Worm (Caenorhabditis elegans): ENCODE data around the gene str-217.

The str-217 gene

ce11 chrV:16974919-16975318 lies 25.2 kb downstream of the str-217 start, which contains the start of gene srx-54:
Gene srx-54 (plus strand): TSS chrV:16975219.
- TF ChIP-seq hmbx-1 (tag; optimal IDR thresholded peaks at IDR 0.05) (no peak), F13C5.2 (tag; optimal IDR thresholded peaks at IDR 0.05) (no peak), sea-1 (GFP tag; conservative IDR thresholded peaks at IDR 0.05) (no peak), flt-1 (GFP tag; IDR thresholded peaks at IDR 0.05) (no peak), tbx-11 (GFP tag; IDR thresholded peaks at IDR 0.05) (no peak), ceh-13 (GFP tag; optimal IDR thresholded peaks at IDR 0.05) (no peak), hmg-4 (GFP tag; optimal IDR thresholded peaks at IDR 0.05) (no peak), aly-1 (tag; optimal IDR thresholded peaks at IDR 0.05) (no peak), ceh-36 (tag; optimal IDR thresholded peaks at IDR 0.05) (no peak), ama-1 (optimal IDR thresholded peaks at IDR 0.05) (no peak)

ce11 chrV:16973338-16973737 lies 26.8 kb downstream of the str-217 start:
- TF ChIP-seq aly-1 (tag; optimal IDR thresholded peaks at IDR 0.05): no peak
- no peak for TF ChIP-seq ceh-13 (GFP tag; optimal IDR thresholded peaks at IDR 0.05)
- TF ChIP-seq ama-1 (optimal IDR thresholded peaks at IDR 0.05): no peak
- TF ChIP-seq ceh-36 (tag; optimal IDR thresholded peaks at IDR 0.05): no peak
- TF ChIP-seq tra-4 (tag; optimal IDR thresholded peaks at IDR 0.05): no peak
- no peak for TF ChIP-seq F13C5.2 (tag; optimal IDR thresholded peaks at IDR 0.05)
- TF ChIP-seq tbx-37 (GFP tag; conservative IDR thresholded peaks at IDR 0.05): no peak
- no peak for TF ChIP-seq B0310.2 (tag; optimal IDR thresholded peaks at IDR 0.05)
- no peak for TF ChIP-seq pes-1 (GFP tag; IDR thresholded peaks at IDR 0.05)
- TF ChIP-seq flt-1 (GFP tag; IDR thresholded peaks at IDR 0.05): no peak
- no peak for TF ChIP-seq sea-1 (GFP tag; conservative IDR thresholded peaks at IDR 0.05)
- no peak for TF ChIP-seq ets-7 (tag; optimal IDR thresholded peaks at IDR 0.05)
- TF ChIP-seq hmg-4 (GFP tag; optimal IDR thresholded peaks at IDR 0.05): no peak
- TF ChIP-seq scrt-1 (GFP tag; IDR thresholded peaks at IDR 0.05): no peak
- no peak for TF ChIP-seq hnd-1 (tag; optimal IDR thresholded peaks at IDR 0.05)
- TF ChIP-seq hmbx-1 (tag; optimal IDR thresholded peaks at IDR 0.05): no peak
- no peak for TF ChIP-seq tbx-11 (GFP tag; IDR thresholded peaks at IDR 0.05)

ce11 chrV:16972134-16972533 lies 28.0 kb downstream of the str-217 start, which contains the start of gene srh-119:
Gene srh-119 (plus strand): TSS chrV:16972434.
- TF ChIP-seq ceh-13 (GFP tag; optimal IDR thresholded peaks at IDR 0.05) (no peak), ceh-36 (tag; optimal IDR thresholded peaks at IDR 0.05) (no peak), hnd-1 (tag; optimal IDR thresholded peaks at IDR 0.05) (no peak), B0310.2 (tag; optimal IDR thresholded peaks at IDR 0.05) (no peak), ama-1 (optimal IDR thresholded peaks at IDR 0.05) (no peak), scrt-1 (GFP tag; IDR thresholded peaks at IDR 0.05) (no peak), aly-1 (tag; optimal IDR thresholded peaks at IDR 0.05) (no peak), hmbx-1 (tag; optimal IDR thresholded peaks at IDR 0.05) (no peak), F13C5.2 (tag; optimal IDR thresholded peaks at IDR 0.05) (no peak), flt-1 (GFP tag; IDR thresholded peaks at IDR 0.05) (no peak), tbx-11 (GFP tag; IDR thresholded peaks at IDR 0.05) (no peak), ets-7 (tag; optimal IDR thresholded peaks at IDR 0.05) (no peak), tra-4 (tag; optimal IDR thresholded peaks at IDR 0.05) (no peak), pes-1 (GFP tag; IDR thresholded peaks at IDR 0.05) (no peak), hmg-4 (GFP tag; optimal IDR thresholded peaks at IDR 0.05) (no peak), sea-1 (GFP tag; conservative IDR thresholded peaks at IDR 0.05) (no peak), tbx-37 (GFP tag; conservative IDR thresholded peaks at IDR 0.05) (no peak)

ce11 chrV:16966636-16967035 lies 33.5 kb downstream of the str-217 start, which contains the start of gene fbxa-90:
Gene fbxa-90 (plus strand): TSS chrV:16966814.
- TF ChIP-seq ama-1 (optimal IDR thresholded peaks at IDR 0.05) (no peak), scrt-1 (GFP tag; IDR thresholded peaks at IDR 0.05) (no peak), ceh-13 (GFP tag; optimal IDR thresholded peaks at IDR 0.05) (no peak), tbx-37 (GFP tag; conservative IDR thresholded peaks at IDR 0.05) (no peak), hmg-4 (GFP tag; optimal IDR thresholded peaks at IDR 0.05) (no peak), F13C5.2 (tag; optimal IDR thresholded peaks at IDR 0.05) (no peak), aly-1 (tag; optimal IDR thresholded peaks at IDR 0.05) (no peak), hmbx-1 (tag; optimal IDR thresholded peaks at IDR 0.05) (no peak), sea-1 (GFP tag; conservative IDR thresholded peaks at IDR 0.05) (no peak), flt-1 (GFP tag; IDR thresholded peaks at IDR 0.05) (no peak), hnd-1 (tag; optimal IDR thresholded peaks at IDR 0.05) (no peak)

ce11 chrV:16965655-16966054 lies 34.4 kb downstream of the str-217 start, which contains the start of gene efl-1:
Gene efl-1 (minus strand): TSS chrV:16965675.
- TF ChIP-seq tbx-37 (GFP tag; conservative IDR thresholded peaks at IDR 0.05): no peak
- TF ChIP-seq F13C5.2 (tag; optimal IDR thresholded peaks at IDR 0.05): peak; percentile 67

ce11 chrV:16958975-16959374 lies 41.1 kb downstream of the str-217 start:
- TF ChIP-seq hmg-4 (GFP tag; optimal IDR thresholded peaks at IDR 0.05): no peak
- TF ChIP-seq ceh-36 (tag; optimal IDR thresholded peaks at IDR 0.05): no peak
- no peak for TF ChIP-seq scrt-1 (GFP tag; IDR thresholded peaks at IDR 0.05)
- no peak for TF ChIP-seq ceh-13 (GFP tag; optimal IDR thresholded peaks at IDR 0.05)
- no peak for TF ChIP-seq tbx-11 (GFP tag; IDR thresholded peaks at IDR 0.05)
- TF ChIP-seq sea-1 (GFP tag; conservative IDR thresholded peaks at IDR 0.05): no peak
- TF ChIP-seq pes-1 (GFP tag; IDR thresholded peaks at IDR 0.05): no peak
- TF ChIP-seq tbx-37 (GFP tag; conservative IDR thresholded peaks at IDR 0.05): no peak
- no peak for TF ChIP-seq hnd-1 (tag; optimal IDR thresholded peaks at IDR 0.05)

ce11 chrV:16956229-16956628 lies 43.9 kb downstream of the str-217 start, which contains the start of gene clec-239:
Gene clec-239 (plus strand): TSS chrV:16956529.
- TF ChIP-seq flt-1 (GFP tag; IDR thresholded peaks at IDR 0.05) (no peak), aly-1 (tag; optimal IDR thresholded peaks at IDR 0.05) (no peak), ets-7 (tag; optimal IDR thresholded peaks at IDR 0.05) (no peak), hnd-1 (tag; optimal IDR thresholded peaks at IDR 0.05) (no peak), tbx-37 (GFP tag; conservative IDR thresholded peaks at IDR 0.05) (no peak), hmbx-1 (tag; optimal IDR thresholded peaks at IDR 0.05) (no peak), scrt-1 (GFP tag; IDR thresholded peaks at IDR 0.05) (no peak), ceh-36 (tag; optimal IDR thresholded peaks at IDR 0.05) (no peak), pes-1 (GFP tag; IDR thresholded peaks at IDR 0.05) (no peak), sea-1 (GFP tag; conservative IDR thresholded peaks at IDR 0.05) (no peak), tra-4 (tag; optimal IDR thresholded peaks at IDR 0.05) (no peak), ceh-13 (GFP tag; optimal IDR thresholded peaks at IDR 0.05) (no peak), hmg-4 (GFP tag; optimal IDR thresholded peaks at IDR 0.05) (no peak), ama-1 (optimal IDR thresholded peaks at IDR 0.05) (no peak), F13C5.2 (tag; optimal IDR thresholded peaks at IDR 0.05) (no peak), B0310.2 (tag; optimal IDR thresholded peaks at IDR 0.05) (no peak), tbx-11 (GFP tag; IDR thresholded peaks at IDR 0.05) (no peak)

Data from whole organism, early embryonic.